Fruit fly (Drosophila melanogaster) whole organism, embryonic: ENCODE measurements around the gene CG17752.

ENCODE experiments used
- Asciz ChIP-seq: fragments of 200-800 bp; sonication (Bioruptor generic); optimal IDR thresholded peaks from 2 replicates; lab custom pipeline; 2017; ENCODE audit warnings: missing biosample characterization, mild to moderate bottlenecking, missing genetic modification characterization, missing genetic modification reagents
- Bgb ChIP-seq: fragments of 200-800 bp; sonication (Bioruptor generic); IDR thresholded peaks from 2 replicates; pipeline ENCODE4 v1.3.6; 2022; ENCODE audit warnings: missing biosample characterization, missing genetic modification characterization; ENCODE audit not compliant: partially characterized antibody
- Blimp-1 ChIP-seq: fragments of 200-800 bp; sonication (Bioruptor generic); optimal IDR thresholded peaks from 3 replicates; lab custom pipeline; 2018; ENCODE audit warnings: missing biosample characterization, missing genetic modification characterization, mild to moderate bottlenecking, moderate library complexity, missing genetic modification reagents
- CG10267 ChIP-seq: fragments of 200-800 bp; sonication (Bioruptor generic); optimal IDR thresholded peaks from 2 replicates; lab custom pipeline; 2018; ENCODE audit warnings: missing biosample characterization, mild to moderate bottlenecking, missing genetic modification characterization, moderate library complexity
- CG10654 ChIP-seq: fragments of 200-800 bp; sonication (Bioruptor generic); optimal IDR thresholded peaks from 2 replicates; lab custom pipeline; 2016; ENCODE audit warnings: missing biosample characterization, missing genetic modification characterization
- CG12071 ChIP-seq: fragments of 200-800 bp; sonication (Bioruptor generic); optimal IDR thresholded peaks from 3 replicates; lab custom pipeline; 2018; ENCODE audit warnings: missing biosample characterization, mild to moderate bottlenecking, missing genetic modification characterization
- CG16815 ChIP-seq: fragments of 200-800 bp; sonication (Bioruptor generic); optimal IDR thresholded peaks from 3 replicates; lab custom pipeline; 2017; ENCODE audit warnings: missing biosample characterization, mild to moderate bottlenecking, missing genetic modification characterization
- CG16863 ChIP-seq: fragments of 200-800 bp; sonication (Bioruptor generic); optimal IDR thresholded peaks from 3 replicates; lab custom pipeline; 2016; ENCODE audit warnings: missing biosample characterization, missing genetic modification characterization
- CG18764 ChIP-seq: fragments of 200-800 bp; sonication (Bioruptor generic); optimal IDR thresholded peaks from 3 replicates; lab custom pipeline; 2016; ENCODE audit warnings: missing biosample characterization, missing genetic modification characterization
- CG3065 ChIP-seq: fragments of 200-800 bp; sonication (Bioruptor generic); optimal IDR thresholded peaks from 2 replicates; lab custom pipeline; 2016; ENCODE audit warnings: missing biosample characterization, missing genetic modification characterization
- CG32532 ChIP-seq: fragments of 200-800 bp; sonication (Bioruptor generic); IDR thresholded peaks from 2 replicates; pipeline ENCODE4 v1.3.6; 2022; ENCODE audit warnings: missing biosample characterization, missing genetic modification characterization
- CG4854 ChIP-seq: fragments of 200-800 bp; sonication (Bioruptor generic); optimal IDR thresholded peaks from 2 replicates; lab custom pipeline; 2016; ENCODE audit warnings: missing biosample characterization, missing genetic modification characterization, inconsistent platforms
- CG6254 ChIP-seq: fragments of 200-800 bp; sonication (Bioruptor generic); optimal IDR thresholded peaks from 3 replicates; lab custom pipeline; 2017; ENCODE audit warnings: mild to moderate bottlenecking, missing biosample characterization, missing genetic modification reagents, missing genetic modification characterization
- CG6689 ChIP-seq: fragments of 200-800 bp; sonication (Bioruptor generic); IDR thresholded peaks from 2 replicates; pipeline ENCODE4 v1.3.6; 2022; ENCODE audit warnings: missing biosample characterization, missing genetic modification characterization
- CG9437 ChIP-seq: fragments of 200-800 bp; sonication (Bioruptor generic); optimal IDR thresholded peaks from 2 replicates; lab custom pipeline; 2018; ENCODE audit warnings: missing biosample characterization, mild to moderate bottlenecking, missing genetic modification characterization
- CoRest ChIP-seq: fragments of 200-800 bp; sonication (Bioruptor generic); optimal IDR thresholded peaks from 3 replicates; lab custom pipeline; 2018; ENCODE audit warnings: missing biosample characterization, mild to moderate bottlenecking, missing genetic modification characterization, moderate library complexity
- D19A ChIP-seq: fragments of 200-800 bp; optimal IDR thresholded peaks from 3 replicates; lab custom pipeline; 2019; ENCODE audit warnings: missing biosample characterization, mild to moderate bottlenecking, missing genetic modification characterization, moderate library complexity
- Dad ChIP-seq: fragments of 200-800 bp; sonication (Bioruptor generic); optimal IDR thresholded peaks from 3 replicates; lab custom pipeline; 2016; ENCODE audit warnings: missing biosample characterization, missing genetic modification characterization
- Eip74EF ChIP-seq, 2 experiments: fragments of 200-800 bp in 1 of 2; fragments of >200 bp in 1 of 2; sonication (Bioruptor generic) in 1 of 2; optimal IDR thresholded peaks; 2 replicates each; lab custom pipeline; 2017 to 2019; ENCODE audit warnings: missing biosample characterization in 2 of 2, missing genetic modification characterization in 2 of 2, mild to moderate bottlenecking in 1 of 2, moderate library complexity in 1 of 2
- Hr3 ChIP-seq: fragments of 200-800 bp; sonication (Bioruptor generic); optimal IDR thresholded peaks from 3 replicates; lab custom pipeline; 2016; ENCODE audit warnings: missing biosample characterization, missing genetic modification characterization
- MESR4 ChIP-seq: fragments of 200-800 bp; sonication (Bioruptor generic); optimal IDR thresholded peaks from 2 replicates; lab custom pipeline; 2018; ENCODE audit warnings: missing biosample characterization, mild to moderate bottlenecking, missing genetic modification characterization, moderate library complexity
- Rfx ChIP-seq: fragments of 200-800 bp; sonication (Bioruptor generic); IDR thresholded peaks from 2 replicates; pipeline ENCODE4 v1.3.6; 2022; ENCODE audit warnings: missing biosample characterization, missing genetic modification characterization
- Sox100B ChIP-seq: fragments of 200-800 bp; sonication (Bioruptor generic); optimal IDR thresholded peaks from 3 replicates; lab custom pipeline; 2018; ENCODE audit warnings: missing biosample characterization, mild to moderate bottlenecking, missing genetic modification characterization
- Ssrp ChIP-seq: fragments of 200-800 bp; sonication (Bioruptor generic); optimal IDR thresholded peaks from 2 replicates; lab custom pipeline; 2018; ENCODE audit warnings: missing biosample characterization, mild to moderate bottlenecking, missing genetic modification characterization, moderate library complexity
- TFAM ChIP-seq: fragments of 200-800 bp; sonication (Bioruptor generic); optimal IDR thresholded peaks from 2 replicates; lab custom pipeline; 2017; ENCODE audit warnings: missing biosample characterization, missing genetic modification characterization, inconsistent platforms
- chinmo ChIP-seq: fragments of 200-800 bp; sonication (Bioruptor generic); IDR thresholded peaks from 4 replicates; pipeline ENCODE4 v1.3.6; 2022; ENCODE audit warnings: missing biosample characterization, missing genetic modification characterization; ENCODE audit not compliant: partially characterized antibody
- crc ChIP-seq: fragments of 200-800 bp; sonication (Bioruptor generic); optimal IDR thresholded peaks from 2 replicates; lab custom pipeline; 2016; ENCODE audit warnings: missing biosample characterization, missing genetic modification characterization
- cwo ChIP-seq: fragments of 200-800 bp; sonication (Bioruptor generic); optimal IDR thresholded peaks from 3 replicates; lab custom pipeline; 2017; ENCODE audit warnings: missing biosample characterization, missing genetic modification characterization, mild to moderate bottlenecking, moderate library complexity, missing genetic modification reagents
- dpn ChIP-seq, 2 experiments: fragments of 200-800 bp; sonication (Bioruptor generic); optimal IDR thresholded peaks; 3 replicates each; lab custom pipeline; 2016; ENCODE audit warnings: missing biosample characterization in 2 of 2, missing genetic modification characterization in 2 of 2
- gem ChIP-seq: fragments of 200-800 bp; sonication (Bioruptor generic); optimal IDR thresholded peaks from 2 replicates; lab custom pipeline; 2019; ENCODE audit warnings: missing biosample characterization, mild to moderate bottlenecking, missing genetic modification characterization, moderate library complexity
- grau ChIP-seq: fragments of 200-800 bp; optimal IDR thresholded peaks from 3 replicates; lab custom pipeline; 2019; ENCODE audit warnings: missing biosample characterization, mild to moderate bottlenecking, missing genetic modification characterization, moderate library complexity
- gro ChIP-seq: fragments of 200-800 bp; sonication (Bioruptor generic); optimal IDR thresholded peaks from 2 replicates; lab custom pipeline; 2016; ENCODE audit warnings: missing biosample characterization, missing genetic modification characterization
- hkb ChIP-seq, 2 experiments: fragments of 200-800 bp in 1 of 2; fragments of >200 bp in 1 of 2; sonication (Bioruptor generic) in 1 of 2; IDR thresholded peaks in 1 of 2; optimal IDR thresholded peaks in 1 of 2; 2 replicates each; pipeline versions ENCODE4 v1.3.6 to Lab custom; 2017 to 2022; ENCODE audit warnings: missing biosample characterization in 1 of 2, missing genetic modification characterization in 1 of 2
- kah ChIP-seq: fragments of 200-800 bp; sonication (Bioruptor generic); optimal IDR thresholded peaks from 2 replicates; lab custom pipeline; 2018; ENCODE audit warnings: missing biosample characterization, mild to moderate bottlenecking, missing genetic modification characterization
- lola ChIP-seq, 3 experiments: fragments of >200 bp in 2 of 3; fragments of 200-800 bp in 1 of 3; sonication (Bioruptor generic) in 1 of 3; optimal IDR thresholded peaks; 2 replicates each; lab custom pipeline; 2017 to 2019; ENCODE audit warnings: missing biosample characterization in 3 of 3, missing genetic modification characterization in 3 of 3, mild to moderate bottlenecking in 1 of 3, moderate library complexity in 1 of 3
- nau ChIP-seq: fragments of 200-800 bp; sonication (Bioruptor generic); optimal IDR thresholded peaks from 3 replicates; lab custom pipeline; 2017; ENCODE audit warnings: missing biosample characterization, mild to moderate bottlenecking, missing genetic modification characterization, missing genetic modification reagents
- nmo ChIP-seq: fragments of 200-800 bp; sonication (Bioruptor generic); optimal IDR thresholded peaks from 2 replicates; lab custom pipeline; 2018; ENCODE audit warnings: missing biosample characterization, mild to moderate bottlenecking, missing genetic modification characterization, moderate library complexity
- org-1 ChIP-seq: fragments of 200-800 bp; sonication (Bioruptor generic); optimal IDR thresholded peaks from 2 replicates; lab custom pipeline; 2017; ENCODE audit warnings: missing biosample characterization, missing genetic modification characterization
- otp ChIP-seq: fragments of 200-800 bp; sonication (Bioruptor generic); IDR thresholded peaks from 3 replicates; pipeline ENCODE4, ENCODE4 v1.3.6; 2022; ENCODE audit warnings: missing biosample characterization, missing genetic modification characterization
- sim ChIP-seq: fragments of 200-800 bp; sonication (Bioruptor generic); IDR thresholded peaks from 2 replicates; pipeline ENCODE4 v1.3.6; 2022; ENCODE audit warnings: missing biosample characterization, missing genetic modification characterization
- sisA ChIP-seq: fragments of 200-800 bp; sonication (Bioruptor generic); IDR thresholded peaks from 2 replicates; pipeline ENCODE4 v1.3.6; 2022; ENCODE audit warnings: missing biosample characterization, missing genetic modification characterization
- tgo ChIP-seq: fragments of 200-800 bp; sonication (Bioruptor generic); IDR thresholded peaks from 3 replicates; pipeline ENCODE4 v1.3.6; 2022; ENCODE audit warnings: missing biosample characterization, missing genetic modification characterization
- tio ChIP-seq: fragments of 200-800 bp; sonication (Bioruptor generic); optimal IDR thresholded peaks from 2 replicates; lab custom pipeline; 2017; ENCODE audit warnings: missing biosample characterization, missing genetic modification characterization, inconsistent platforms
- tll ChIP-seq, 2 experiments: fragments of 200-800 bp in 1 of 2; fragments of >200 bp in 1 of 2; sonication (Bioruptor generic) in 1 of 2; optimal IDR thresholded peaks; 2 replicates each; lab custom pipeline; 2017 to 2019; ENCODE audit warnings: missing biosample characterization in 2 of 2, missing genetic modification characterization in 2 of 2, mild to moderate bottlenecking in 1 of 2, moderate library complexity in 1 of 2
- tup ChIP-seq: fragments of 200-800 bp; sonication (Bioruptor generic); optimal IDR thresholded peaks from 2 replicates; lab custom pipeline; 2016; ENCODE audit warnings: missing biosample characterization, mild to moderate bottlenecking, missing genetic modification characterization, moderate library complexity
- unpg ChIP-seq: fragments of 200-800 bp; sonication (Bioruptor generic); optimal IDR thresholded peaks from 3 replicates; lab custom pipeline; 2018; ENCODE audit warnings: missing biosample characterization, mild to moderate bottlenecking, missing genetic modification characterization, moderate library complexity
- zfh1 ChIP-seq: fragments of 200-800 bp; sonication (Bioruptor generic); IDR thresholded peaks from 3 replicates; pipeline ENCODE4 v1.3.6; 2022; ENCODE audit warnings: missing biosample characterization, missing genetic modification characterization

The CG17752 gene

dm6 chr3R:19627792-19628522, 17.9 kb downstream of the CG17752 start (continued):
- TF ChIP-seq org-1 (peak; percentile 14), CG3065 (GFP tag; lab: Kevin White, UChicago) (no peak), Ssrp (tag; lab: Kevin White, UChicago) (no peak), MESR4 (GFP tag; lab: Kevin White, UChicago) (no peak), Bgb (GFP tag; lab: Robert Waterston, UW) (no peak), cwo (GFP tag; lab: Kevin White, UChicago) (peak; percentile 67), Dad (no peak), CG10267 (tag; lab: Kevin White, UChicago) (peak; percentile 56), lola (GFP tag; optimal IDR thresholded peaks at IDR 0.05; lab: Kevin White, UChicago) (peak in 1 of 3 experiments; percentile 8), Sox100B (GFP tag; lab: Kevin White, UChicago) (peak; percentile 73), nmo (GFP tag; lab: Kevin White, UChicago) (peak; percentile 84), gro (GFP tag; lab: Kevin White, UChicago) (no peak), tio (peak; percentile 24), zfh1 (GFP tag; lab: Robert Waterston, UW) (0 out of 3 replicates have a peak, but pooled peaks have one; percentile 4), CG16863 (GFP tag; lab: Kevin White, UChicago) (no peak), hkb (optimal IDR thresholded peaks at IDR 0.05; lab: Kevin White, UChicago) (no peak), hkb (GFP tag; IDR thresholded peaks at IDR 0.05; lab: Robert Waterston, UW) (peak; percentile 42; the same call in 1 of the 2 replicates), unpg (no peak), TFAM (GFP tag; lab: Kevin White, UChicago) (peak; percentile 3), Eip74EF (GFP tag; optimal IDR thresholded peaks at IDR 0.05; lab: Kevin White, UChicago) (peak in 1 of 2 experiments; percentile 53), CoRest (peak; percentile 43), grau (tag; lab: Kevin White, UChicago) (peak; percentile 32), nau (GFP tag; lab: Kevin White, UChicago) (peak; percentile 37), tll (GFP tag; optimal IDR thresholded peaks at IDR 0.05; lab: Kevin White, UChicago) (peak in 1 of 2 experiments; percentile 53), crc (GFP tag; lab: Kevin White, UChicago) (no peak), kah (no peak), sim (GFP tag; lab: Robert Waterston, UW) (no peak), Blimp-1 (GFP tag; lab: Kevin White, UChicago) (peak; percentile 56), gem (peak; percentile 50), Asciz (GFP tag; lab: Kevin White, UChicago) (peak; percentile 52), CG4854 (GFP tag; lab: Kevin White, UChicago) (no peak), D19A (tag; lab: Kevin White, UChicago) (peak; percentile 56), sisA (GFP tag; lab: Robert Waterston, UW) (no peak), Rfx (GFP tag; lab: Robert Waterston, UW) (peak; percentile 57), tup (no peak), CG32532 (GFP tag; lab: Robert Waterston, UW) (peak; percentile 54; the same call in 1 of the 2 replicates), CG16815 (GFP tag; lab: Kevin White, UChicago) (no peak), CG9437 (peak; percentile 35), CG10654 (GFP tag; lab: Kevin White, UChicago) (peak; percentile 52), CG18764 (peak; percentile 15), otp (no peak), CG12071 (peak; percentile 34), chinmo (GFP tag; lab: Robert Waterston, UW) (no peak), CG6689 (GFP tag; lab: Robert Waterston, UW) (peak; percentile 58), Hr3 (GFP tag; lab: Kevin White, UChicago) (peak; percentile 2), dpn (GFP tag; optimal IDR thresholded peaks at IDR 0.05; lab: Kevin White, UChicago) (peak in 1 of 2 experiments; percentile 20), tgo (GFP tag; lab: Robert Waterston, UW) (peak; percentile 40; the same call in 2 of the 3 replicates), CG6254 (GFP tag; lab: Kevin White, UChicago) (peak; percentile 64)
